Fruit fly (Drosophila melanogaster) whole organism, prepupa: ENCODE data around the gene CG15429.

Experiments used
- Blimp-1 ChIP-seq: fragments of 200-800 bp; sonication (Bioruptor generic); optimal IDR thresholded peaks from 3 replicates; lab custom pipeline; 2017; ENCODE audit warnings: missing biosample characterization, missing genetic modification characterization, mild to moderate bottlenecking, moderate library complexity, missing genetic modification reagents
- CG10631 ChIP-seq: fragments of 200-800 bp; sonication (Bioruptor generic); optimal IDR thresholded peaks from 2 replicates; lab custom pipeline; 2016; ENCODE audit warnings: missing biosample characterization, missing genetic modification characterization
- CG11762 ChIP-seq: fragments of 200-800 bp; sonication (Bioruptor generic); optimal IDR thresholded peaks from 3 replicates; lab custom pipeline; 2016; ENCODE audit warnings: missing biosample characterization, missing genetic modification characterization; ENCODE audit not compliant: insufficient read depth
- CG11902 ChIP-seq: fragments of 200-800 bp; sonication (Bioruptor generic); optimal IDR thresholded peaks from 3 replicates; lab custom pipeline; 2016; ENCODE audit warnings: missing biosample characterization, missing genetic modification characterization
- CG15336 ChIP-seq: fragments of 200-800 bp; sonication (Bioruptor generic); IDR thresholded peaks from 2 replicates; pipeline ENCODE4 v1.3.6; 2022; ENCODE audit warnings: missing biosample characterization, missing genetic modification characterization
- CG16779 ChIP-seq: fragments of 200-800 bp; sonication (Bioruptor generic); optimal IDR thresholded peaks from 3 replicates; lab custom pipeline; 2017; ENCODE audit warnings: missing biosample characterization, mild to moderate bottlenecking, missing genetic modification characterization
- CG31627 ChIP-seq: fragments of 200-800 bp; sonication (Bioruptor generic); optimal IDR thresholded peaks from 3 replicates; lab custom pipeline; 2016; ENCODE audit warnings: missing biosample characterization, missing genetic modification characterization
- CG34406 ChIP-seq: fragments of 200-800 bp; sonication (Bioruptor generic); optimal IDR thresholded peaks from 3 replicates; lab custom pipeline; 2016; ENCODE audit warnings: missing biosample characterization, missing genetic modification characterization
- CG3919 ChIP-seq: fragments of 200-800 bp; sonication (Bioruptor generic); optimal IDR thresholded peaks from 3 replicates; lab custom pipeline; 2016; ENCODE audit warnings: missing biosample characterization, missing genetic modification characterization
- CG4318 ChIP-seq: fragments of 200-800 bp; sonication (Bioruptor generic); optimal IDR thresholded peaks from 3 replicates; lab custom pipeline; 2017; ENCODE audit warnings: missing biosample characterization, mild to moderate bottlenecking, missing genetic modification characterization
- CG6163 ChIP-seq: fragments of 200-800 bp; sonication (Bioruptor generic); IDR thresholded peaks from 3 replicates; pipeline ENCODE4 v1.3.6; 2022; ENCODE audit warnings: missing biosample characterization, missing genetic modification characterization
- CG6276 ChIP-seq: fragments of 200-800 bp; sonication (Bioruptor generic); optimal IDR thresholded peaks from 2 replicates; lab custom pipeline; 2017; ENCODE audit warnings: missing biosample characterization, mild to moderate bottlenecking, missing genetic modification characterization
- CG6792 ChIP-seq: fragments of 200-800 bp; sonication (Bioruptor generic); optimal IDR thresholded peaks from 3 replicates; lab custom pipeline; 2016; ENCODE audit warnings: missing biosample characterization, missing genetic modification characterization
- CG6808 ChIP-seq: fragments of 200-800 bp; sonication (Bioruptor generic); optimal IDR thresholded peaks from 3 replicates; lab custom pipeline; 2017; ENCODE audit warnings: missing biosample characterization, missing genetic modification characterization, mild to moderate bottlenecking, moderate library complexity, missing genetic modification reagents
- CG6854 ChIP-seq: fragments of 200-800 bp; sonication (Bioruptor generic); optimal IDR thresholded peaks from 2 replicates; lab custom pipeline; 2017; ENCODE audit warnings: missing biosample characterization, mild to moderate bottlenecking, missing genetic modification characterization
- CG7368 ChIP-seq: fragments of 200-800 bp; sonication (Bioruptor generic); optimal IDR thresholded peaks from 3 replicates; lab custom pipeline; 2016; ENCODE audit warnings: missing biosample characterization, missing genetic modification characterization
- CG8119 ChIP-seq: fragments of 200-800 bp; sonication (Bioruptor generic); IDR thresholded peaks from 3 replicates; pipeline ENCODE4 v1.3.6; 2022; ENCODE audit warnings: missing biosample characterization, missing genetic modification characterization
- CG9139 ChIP-seq: fragments of 200-800 bp; sonication (Bioruptor generic); optimal IDR thresholded peaks from 3 replicates; lab custom pipeline; 2017; ENCODE audit warnings: missing biosample characterization, mild to moderate bottlenecking, missing genetic modification characterization
- Eip75B ChIP-seq: fragments of 200-800 bp; sonication (Bioruptor generic); optimal IDR thresholded peaks from 3 replicates; lab custom pipeline; 2016; ENCODE audit warnings: missing biosample characterization, missing genetic modification characterization
- Eip78C ChIP-seq: fragments of 200-800 bp; sonication (Bioruptor generic); peaks from one replicate; lab custom pipeline; 2016; ENCODE audit warnings: missing biosample characterization, missing genetic modification characterization
- Eip93F ChIP-seq: fragments of 200-800 bp; sonication (Bioruptor generic); optimal IDR thresholded peaks from 2 replicates; lab custom pipeline; 2016; ENCODE audit warnings: missing biosample characterization, mild to moderate bottlenecking, missing genetic modification characterization
- Ets21C ChIP-seq: fragments of 200-800 bp; sonication (Bioruptor generic); optimal IDR thresholded peaks from 3 replicates; lab custom pipeline; 2016; ENCODE audit warnings: missing biosample characterization, missing genetic modification characterization
- Ets96B ChIP-seq: fragments of 200-800 bp; optimal IDR thresholded peaks from 2 replicates; lab custom pipeline; 2019; ENCODE audit warnings: missing biosample characterization, mild to moderate bottlenecking, missing genetic modification characterization, moderate library complexity
- Hr38 ChIP-seq: sonication (Bioruptor generic); optimal IDR thresholded peaks from 2 replicates; lab custom pipeline; 2016; ENCODE audit warnings: missing biosample characterization, missing genetic modification characterization
- Hr39 ChIP-seq: fragments of 200-800 bp; sonication (Bioruptor generic); optimal IDR thresholded peaks from 2 replicates; lab custom pipeline; 2016; ENCODE audit warnings: missing biosample characterization, missing genetic modification characterization
- Hr4 ChIP-seq: fragments of 200-800 bp; sonication (Bioruptor generic); optimal IDR thresholded peaks from 3 replicates; lab custom pipeline; 2016; ENCODE audit warnings: missing biosample characterization, missing genetic modification characterization
- Lpt ChIP-seq: fragments of 200-800 bp; sonication (Bioruptor generic); optimal IDR thresholded peaks from 3 replicates; lab custom pipeline; 2016; ENCODE audit warnings: missing biosample characterization, missing genetic modification characterization
- Met ChIP-seq: fragments of 200-800 bp; sonication (Bioruptor generic); optimal IDR thresholded peaks from 3 replicates; lab custom pipeline; 2016; ENCODE audit warnings: missing biosample characterization, missing genetic modification characterization
- achi ChIP-seq: fragments of 200-800 bp; sonication (Bioruptor generic); optimal IDR thresholded peaks from 3 replicates; lab custom pipeline; 2016; ENCODE audit warnings: missing biosample characterization, missing genetic modification characterization
- acj6 ChIP-seq: fragments of 200-800 bp; sonication (Bioruptor generic); optimal IDR thresholded peaks from 3 replicates; lab custom pipeline; 2016; ENCODE audit warnings: missing biosample characterization, missing genetic modification characterization
- cyc ChIP-seq: fragments of 200-800 bp; sonication (Bioruptor generic); optimal IDR thresholded peaks from 3 replicates; lab custom pipeline; 2016; ENCODE audit warnings: missing biosample characterization, missing genetic modification characterization
- dac ChIP-seq: fragments of 200-800 bp; sonication (Bioruptor generic); optimal IDR thresholded peaks from 2 replicates; lab custom pipeline; 2017; ENCODE audit warnings: missing biosample characterization, mild to moderate bottlenecking, missing genetic modification characterization
- dsx ChIP-seq: fragments of 200-800 bp; optimal IDR thresholded peaks from 3 replicates; lab custom pipeline; 2019; ENCODE audit warnings: missing biosample characterization, mild to moderate bottlenecking, missing genetic modification characterization, moderate library complexity; ENCODE audit not compliant: poor library complexity, severe bottlenecking
- eg ChIP-seq: fragments of 200-800 bp; sonication (Bioruptor generic); IDR thresholded peaks from 3 replicates; pipeline ENCODE4 v1.3.6; 2022; ENCODE audit warnings: missing biosample characterization, missing genetic modification characterization
- esn ChIP-seq: fragments of 200-800 bp; sonication (Bioruptor generic); optimal IDR thresholded peaks from 2 replicates; lab custom pipeline; 2016; ENCODE audit warnings: missing biosample characterization, mild to moderate bottlenecking, missing genetic modification characterization, moderate library complexity
- fd59A ChIP-seq: fragments of 200-800 bp; sonication (Bioruptor generic); optimal IDR thresholded peaks from 2 replicates; lab custom pipeline; 2017; ENCODE audit warnings: missing biosample characterization, mild to moderate bottlenecking, missing genetic modification characterization, missing genetic modification reagents
- fd85E ChIP-seq: fragments of 200-800 bp; sonication (Bioruptor generic); optimal IDR thresholded peaks from 3 replicates; lab custom pipeline; 2016; ENCODE audit warnings: missing biosample characterization, missing genetic modification characterization
- fkh ChIP-seq: fragments of 200-800 bp; sonication (Bioruptor generic); optimal IDR thresholded peaks from 3 replicates; lab custom pipeline; 2017; ENCODE audit warnings: missing biosample characterization, mild to moderate bottlenecking, missing genetic modification characterization, moderate library complexity
- net ChIP-seq: fragments of 200-800 bp; sonication (Bioruptor generic); optimal IDR thresholded peaks from 3 replicates; lab custom pipeline; 2016; ENCODE audit warnings: missing biosample characterization, missing genetic modification characterization
- pdm3 ChIP-seq: fragments of 200-800 bp; sonication (Bioruptor generic); optimal IDR thresholded peaks from 3 replicates; lab custom pipeline; 2016; ENCODE audit warnings: missing biosample characterization, missing genetic modification characterization
- salr ChIP-seq, 2 experiments: fragments of 200-800 bp; sonication (Bioruptor generic); optimal IDR thresholded peaks; 3 replicates each; lab custom pipeline; 2016 to 2018; ENCODE audit warnings: missing biosample characterization in 2 of 2, missing genetic modification characterization in 2 of 2, mild to moderate bottlenecking in 1 of 2
- spab ChIP-seq: fragments of 200-800 bp; sonication (Bioruptor generic); optimal IDR thresholded peaks from 2 replicates; lab custom pipeline; 2017; ENCODE audit warnings: missing biosample characterization, mild to moderate bottlenecking, missing genetic modification characterization, missing genetic modification reagents
- svp ChIP-seq: fragments of 200-800 bp; sonication (Bioruptor generic); peaks from one replicate; lab custom pipeline; 2016; ENCODE audit warnings: missing biosample characterization, missing genetic modification characterization
- topi ChIP-seq: fragments of 200-800 bp; sonication (Bioruptor generic); optimal IDR thresholded peaks from 3 replicates; lab custom pipeline; 2016; ENCODE audit warnings: missing biosample characterization, missing genetic modification characterization
- vri ChIP-seq: fragments of 200-800 bp; sonication (Bioruptor generic); optimal IDR thresholded peaks from 3 replicates; lab custom pipeline; 2016; ENCODE audit warnings: missing biosample characterization, mild to moderate bottlenecking, missing genetic modification characterization

CG15429 gene

DNA sequence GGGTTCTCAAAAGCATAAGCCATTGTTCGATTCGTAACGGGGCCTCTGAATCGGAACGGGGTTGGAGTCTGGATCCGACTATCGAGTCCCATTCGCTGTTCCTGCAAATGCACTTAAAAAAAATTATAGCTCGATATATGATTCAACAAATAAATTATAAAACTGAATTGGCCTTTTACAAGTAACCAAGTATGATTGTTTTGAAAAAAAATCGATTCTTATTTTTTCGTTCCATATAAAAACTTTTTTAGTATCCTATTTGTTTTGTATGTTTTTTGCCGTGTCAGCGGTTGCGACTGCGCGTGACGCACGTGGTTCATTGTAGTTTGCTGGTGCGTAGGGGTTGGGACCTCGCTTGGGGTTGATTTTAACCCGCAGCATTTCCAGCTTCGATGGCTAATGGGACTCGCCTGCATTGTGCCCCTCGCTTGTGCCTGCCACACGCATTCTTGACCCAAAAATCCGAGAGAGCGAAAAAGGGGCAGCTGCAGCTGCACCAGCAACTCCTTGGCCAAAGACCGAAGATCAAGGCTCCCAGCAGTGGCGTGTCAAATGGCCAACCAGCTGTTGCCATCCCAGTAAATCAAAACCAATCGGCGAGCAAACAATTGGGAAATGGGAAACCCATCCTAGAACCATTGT, 2.0 kb upstream of the CG15429 start (continued):
- peak; percentile 42 for TF ChIP-seq dsx (GFP tag; lab: Kevin White, UChicago)
- TF ChIP-seq pdm3 (GFP tag; lab: Kevin White, UChicago): peak; percentile 15
- no peak for TF ChIP-seq salr (GFP tag; optimal IDR thresholded peaks at IDR 0.05; lab: Kevin White, UChicago)
- TF ChIP-seq CG9139 (GFP tag; lab: Kevin White, UChicago): no peak
- no peak for TF ChIP-seq Hr38 (GFP tag; lab: Kevin White, UChicago)
- peak; percentile 57 for TF ChIP-seq Eip75B
- TF ChIP-seq CG7368: peak; percentile 24
- TF ChIP-seq svp (GFP tag; lab: Kevin White, UChicago): peak; percentile 74
- peak; percentile 32 for TF ChIP-seq CG34406
- peak; percentile 29 for TF ChIP-seq CG3919 (GFP tag; lab: Kevin White, UChicago)
- peak; percentile 43 for TF ChIP-seq CG10631
- no peak for TF ChIP-seq Blimp-1 (GFP tag; lab: Kevin White, UChicago)
- no peak for TF ChIP-seq fkh (GFP tag; lab: Kevin White, UChicago)
- TF ChIP-seq topi (GFP tag; lab: Kevin White, UChicago): peak; percentile 33
- TF ChIP-seq CG31627 (GFP tag; lab: Kevin White, UChicago): peak; percentile 26
- no peak for TF ChIP-seq Lpt (GFP tag; lab: Kevin White, UChicago)
- TF ChIP-seq dac (GFP tag; lab: Kevin White, UChicago): no peak
- no peak for TF ChIP-seq Eip93F (GFP tag; lab: Kevin White, UChicago)
- TF ChIP-seq CG16779 (tag; lab: Kevin White, UChicago): no peak
- peak; percentile 3 for TF ChIP-seq spab (GFP tag; lab: Kevin White, UChicago)
- TF ChIP-seq Eip78C (GFP tag; lab: Kevin White, UChicago): peak; percentile 86
- TF ChIP-seq CG6792: peak; percentile 35
- peak; percentile 37 for TF ChIP-seq achi (GFP tag; lab: Kevin White, UChicago)
- peak; percentile 13 for TF ChIP-seq Hr39 (GFP tag; lab: Kevin White, UChicago)
- peak; percentile 53 for TF ChIP-seq Met (GFP tag; lab: Kevin White, UChicago)
- TF ChIP-seq fd59A: peak; percentile 17
- peak; percentile 54 for TF ChIP-seq Ets96B
- peak; percentile 8 for TF ChIP-seq Ets21C (GFP tag; lab: Kevin White, UChicago)
- peak; percentile 25 for TF ChIP-seq Hr4 (GFP tag; lab: Kevin White, UChicago)
- TF ChIP-seq CG11762 (GFP tag; lab: Kevin White, UChicago): peak; percentile 24
- 0 out of 2 replicates have a peak, but pooled peaks have one; percentile 42 for TF ChIP-seq CG15336 (GFP tag; lab: Robert Waterston, UW)
- TF ChIP-seq CG6808 (GFP tag; lab: Kevin White, UChicago): peak; percentile 27
- TF ChIP-seq CG8119 (GFP tag; lab: Robert Waterston, UW): 0 out of 3 replicates have a peak, but pooled peaks have one; percentile 27

DNA sequence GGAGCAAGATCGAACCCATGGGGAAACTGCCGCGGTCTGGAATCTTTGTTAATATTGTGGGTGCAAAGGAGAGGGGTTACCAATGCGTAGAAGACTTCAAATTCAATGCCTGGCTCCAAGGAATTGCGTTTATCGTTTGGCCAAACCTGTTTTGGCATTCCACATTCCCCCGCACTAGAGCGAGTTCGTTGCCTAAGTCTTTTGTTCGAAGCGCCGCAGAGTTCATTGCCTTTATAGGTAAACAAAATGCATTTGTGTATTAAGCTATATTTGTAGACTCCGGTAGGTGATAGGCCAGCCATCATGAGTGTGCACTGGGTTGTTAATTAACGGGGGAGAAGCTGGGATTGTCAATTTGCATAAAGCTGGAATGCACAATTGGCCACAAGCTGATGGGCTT, 2.3 kb downstream of the CG15429 start:
- TF ChIP-seq eg: no peak
- TF ChIP-seq esn (GFP tag; lab: Kevin White, UChicago): no peak
- no peak for TF ChIP-seq CG9139 (GFP tag; lab: Kevin White, UChicago)
- TF ChIP-seq CG6276 (GFP tag; lab: Kevin White, UChicago): no peak
- no peak for TF ChIP-seq dac (GFP tag; lab: Kevin White, UChicago)
- TF ChIP-seq cyc (GFP tag; lab: Kevin White, UChicago): no peak

DNA sequence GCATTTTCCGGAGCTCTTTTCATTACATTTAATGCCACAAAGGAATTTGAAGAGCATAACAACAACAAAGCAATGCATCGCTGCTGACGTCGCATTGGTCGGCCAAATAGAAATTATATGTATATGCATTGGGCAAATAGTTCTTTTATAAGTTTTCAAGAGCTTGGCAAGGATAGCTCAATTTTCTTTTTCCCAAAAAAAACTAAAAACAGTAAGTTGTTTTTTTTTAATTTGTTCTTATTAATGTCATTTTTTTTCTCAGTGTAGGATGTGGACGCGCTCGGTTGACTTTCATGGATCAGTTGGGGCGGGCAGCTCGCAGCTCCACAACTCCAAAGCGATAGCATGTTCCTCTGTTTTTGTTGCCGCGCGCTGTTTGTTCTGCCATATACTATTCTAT, 6.4 kb downstream of the CG15429 start:
- TF ChIP-seq Eip93F (GFP tag; lab: Kevin White, UChicago) (no peak), fkh (GFP tag; lab: Kevin White, UChicago) (no peak), vri (GFP tag; lab: Kevin White, UChicago) (no peak), Eip78C (GFP tag; lab: Kevin White, UChicago) (peak; percentile 77), CG34406 (no peak), Lpt (GFP tag; lab: Kevin White, UChicago) (peak; percentile 18), Ets21C (GFP tag; lab: Kevin White, UChicago) (no peak), acj6 (peak; percentile 2), achi (GFP tag; lab: Kevin White, UChicago) (peak; percentile 29), CG11902 (GFP tag; lab: Kevin White, UChicago) (no peak), spab (GFP tag; lab: Kevin White, UChicago) (no peak), CG15336 (GFP tag; lab: Robert Waterston, UW) (peak; percentile 78), Hr38 (GFP tag; lab: Kevin White, UChicago) (no peak), fd85E (GFP tag; lab: Kevin White, UChicago) (no peak), net (GFP tag; lab: Kevin White, UChicago) (no peak), CG16779 (tag; lab: Kevin White, UChicago) (peak; percentile 24), CG4318 (GFP tag; lab: Kevin White, UChicago) (no peak), Eip75B (peak; percentile 29), cyc (GFP tag; lab: Kevin White, UChicago) (no peak), Hr4 (GFP tag; lab: Kevin White, UChicago) (peak; percentile 32), CG6163 (GFP tag; lab: Robert Waterston, UW) (peak; percentile 65; the same call in 2 of the 3 replicates), svp (GFP tag; lab: Kevin White, UChicago) (no peak), CG6854 (GFP tag; lab: Kevin White, UChicago) (no peak), fd59A (no peak), pdm3 (GFP tag; lab: Kevin White, UChicago) (peak; percentile 13), CG8119 (GFP tag; lab: Robert Waterston, UW) (peak; percentile 76)
